Worm (Caenorhabditis elegans): ENCODE results near the gene Y62H9A.3.

- TF ChIP-seq nhr-77 (tag; optimal IDR thresholded peaks at IDR 0.05) = peak; percentile 27
- peak in 1 of 2 experiments; percentile 31 for TF ChIP-seq lsy-2 (tag; optimal IDR thresholded peaks at IDR 0.05)
- no peak for TF ChIP-seq mdl-1 (tag; optimal IDR thresholded peaks at IDR 0.05)
- TF ChIP-seq lin-11 (tag; optimal IDR thresholded peaks at IDR 0.05) = no peak
- TF ChIP-seq nhr-10 (tag; optimal IDR thresholded peaks at IDR 0.05) = no peak
- TF ChIP-seq nhr-25 (tag; optimal IDR thresholded peaks at IDR 0.05) = no peak
- no peak for TF ChIP-seq elt-1 (tag; optimal IDR thresholded peaks at IDR 0.05)
Observed at ce11 chrX:11924158-11924557, 44.4 kb upstream of the Y62H9A.3 start, which contains the start of gene F55G7.1.
